3 worm cellular contexts compared by ENCODE assay signal in genomic region chrV:1199219-1199889, ce11.
TF ChIP-seq lines count a peak whose summit lies in the region.

Gene Y50D4A.6 (minus strand): TSS chrV:1199269.

TF ChIP-seq in whole organism, L1 larva, 84 proteins besides CTCF, POLR2A, EP300 and RAD21:
- TF ChIP-seq mef-2 (tag; optimal IDR thresholded peaks at IDR 0.05; lab: Kevin White, UChicago) (no peak), dsc-1 (tag; optimal IDR thresholded peaks at IDR 0.05; lab: Kevin White, UChicago) (no peak), vab-15 (tag; optimal IDR thresholded peaks at IDR 0.05; lab: Kevin White, UChicago) (no peak), snpc-4 (tag; optimal IDR thresholded peaks at IDR 0.05; lab: Kevin White, UChicago) (peak; percentile 19), ceh-8 (GFP tag; optimal IDR thresholded peaks at IDR 0.05; lab: Kevin White, UChicago) (peak; percentile 41)

TF ChIP-seq in whole organism, L4 larva, 104 proteins besides CTCF, POLR2A, EP300 and RAD21:
- TF ChIP-seq set-16 (GFP tag; IDR thresholded peaks at IDR 0.05; lab: Robert Waterston, UW), result peak; percentile 96
- no peak; the same call in 1 of the 2 replicates for TF ChIP-seq F26F4.8 (GFP tag; conservative IDR thresholded peaks at IDR 0.05; lab: Robert Waterston, UW)
- TF ChIP-seq daf-12 (tag; optimal IDR thresholded peaks at IDR 0.05; lab: Kevin White, UChicago), result no peak
- no peak for TF ChIP-seq snpc-4 (tag; optimal IDR thresholded peaks at IDR 0.05; lab: Kevin White, UChicago)
- peak; percentile 61; the same call in 1 of the 2 replicates for TF ChIP-seq egl-43 (GFP tag; IDR thresholded peaks at IDR 0.05; lab: Robert Waterston, UW)
TF ChIP-seq in whole organism, L4 larva: peak in this region for 2.

TF ChIP-seq in whole organism, young adult, 124 proteins besides CTCF, POLR2A, EP300 and RAD21:
- TF ChIP-seq C17E4.6 (GFP tag; IDR thresholded peaks at IDR 0.05; lab: Robert Waterston, UW), result no peak
- peak; percentile 36 for TF ChIP-seq hmg-1.2 (GFP tag; IDR thresholded peaks at IDR 0.05; lab: Robert Waterston, UW)
- peak; percentile 95 for TF ChIP-seq egrh-3 (GFP tag; IDR thresholded peaks at IDR 0.05; lab: Robert Waterston, UW)
- TF ChIP-seq lsl-1 (GFP tag; optimal IDR thresholded peaks at IDR 0.05; lab: Kevin White, UChicago), result no peak
- no peak for TF ChIP-seq die-1 (tag; optimal IDR thresholded peaks at IDR 0.05; lab: Kevin White, UChicago)
- TF ChIP-seq dpl-1 (GFP tag; optimal IDR thresholded peaks at IDR 0.05; lab: Kevin White, UChicago), result no peak
- TF ChIP-seq zfh-2 (GFP tag; conservative IDR thresholded peaks at IDR 0.05; lab: Robert Waterston, UW), result peak; percentile 93
- TF ChIP-seq snpc-4 (GFP tag; optimal IDR thresholded peaks at IDR 0.05; lab: Kevin White, UChicago), result no peak
- peak in 2 of 4 experiments; percentile 31 to 54 for TF ChIP-seq snpc-4 (tag; optimal IDR thresholded peaks at IDR 0.05; lab: Kevin White, UChicago)
